Worm (Caenorhabditis elegans) whole organism, L2 larva: ENCODE data around the gene lido-17.

Experiments
- C34F6.9 ChIP-seq: fragments of 150-350 bp; optimal IDR thresholded peaks from 2 replicates; lab custom pipeline; 2014; ENCODE audit warnings: missing biosample characterization, missing genetic modification characterization
- R02D3.7 ChIP-seq: fragments of 150-350 bp; optimal IDR thresholded peaks from 2 replicates; lab custom pipeline; 2014; ENCODE audit warnings: missing biosample characterization, missing genetic modification characterization
- Y55F3AM.14 ChIP-seq: fragments of 200-800 bp; sonication (Bioruptor generic); optimal IDR thresholded peaks from 2 replicates; lab custom pipeline; 2018; ENCODE audit warnings: mild to moderate bottlenecking, missing genetic modification characterization, missing compliant biosample characterization
- aly-2 ChIP-seq: fragments of 150-350 bp; optimal IDR thresholded peaks from 2 replicates; lab custom pipeline; 2014; ENCODE audit warnings: missing biosample characterization, missing genetic modification characterization
- ama-1 ChIP-seq: fragments of 150-350 bp; optimal IDR thresholded peaks from 2 replicates; lab custom pipeline; 2018; ENCODE audit warnings: inconsistent platforms
- blmp-1 ChIP-seq: sonication (generic microtip); optimal IDR thresholded peaks from 2 replicates; lab custom pipeline; 2017; ENCODE audit warnings: missing genetic modification characterization, mild to moderate bottlenecking, missing compliant biosample characterization, antibody characterized with exemption, moderate library complexity; ENCODE audit not compliant: insufficient read depth
- ceh-16 ChIP-seq: fragments of 150-350 bp; optimal IDR thresholded peaks from 2 replicates; lab custom pipeline; 2014; ENCODE audit warnings: missing biosample characterization, missing genetic modification characterization
- ceh-82 ChIP-seq: fragments of 150-350 bp; optimal IDR thresholded peaks from 2 replicates; lab custom pipeline; 2014; ENCODE audit warnings: missing biosample characterization, missing genetic modification characterization
- crh-2 ChIP-seq: sonication (generic microtip); optimal IDR thresholded peaks from 2 replicates; lab custom pipeline; 2017; ENCODE audit warnings: missing biosample characterization, missing genetic modification characterization
- dmd-4 ChIP-seq: sonication (generic microtip); optimal IDR thresholded peaks from 2 replicates; lab custom pipeline; 2017; ENCODE audit warnings: missing biosample characterization, missing genetic modification characterization
- elt-1 ChIP-seq: fragments of 150-350 bp; optimal IDR thresholded peaks from 2 replicates; lab custom pipeline; 2014; ENCODE audit warnings: missing biosample characterization, missing genetic modification characterization
- elt-3 ChIP-seq: sonication (generic microtip); optimal IDR thresholded peaks from 2 replicates; lab custom pipeline; 2017; ENCODE audit warnings: missing biosample characterization, missing genetic modification characterization
- fos-1 ChIP-seq: fragments of 150-350 bp; optimal IDR thresholded peaks from 2 replicates; lab custom pipeline; 2014; ENCODE audit warnings: missing biosample characterization, missing genetic modification characterization
- gmeb-1 ChIP-seq: fragments of 150-350 bp; optimal IDR thresholded peaks from 2 replicates; lab custom pipeline; 2014; ENCODE audit warnings: missing biosample characterization, missing genetic modification characterization
- lin-11 ChIP-seq: fragments of 150-350 bp; sonication (generic microtip); optimal IDR thresholded peaks from 2 replicates; lab custom pipeline; 2014; ENCODE audit warnings: missing biosample characterization, missing genetic modification characterization, inconsistent platforms, mixed read lengths
- lsy-2 ChIP-seq, 2 experiments: fragments of 150-350 bp in 1 of 2; sonication (generic microtip) in 1 of 2; optimal IDR thresholded peaks; 2 replicates each; lab custom pipeline; 2014 to 2017; ENCODE audit warnings: missing biosample characterization in 2 of 2, missing genetic modification characterization in 2 of 2
- mab-5 ChIP-seq: fragments of 150-350 bp; optimal IDR thresholded peaks from 2 replicates; lab custom pipeline; 2014; ENCODE audit warnings: missing biosample characterization, missing genetic modification characterization
- mbf-1 ChIP-seq: sonication (generic microtip); optimal IDR thresholded peaks from 2 replicates; lab custom pipeline; 2017; ENCODE audit warnings: missing biosample characterization, missing genetic modification characterization
- mdl-1 ChIP-seq, 2 experiments: fragments of 150-350 bp in 1 of 2; sonication (generic microtip) in 1 of 2; optimal IDR thresholded peaks; 2 replicates each; lab custom pipeline; 2017; ENCODE audit warnings: missing biosample characterization in 2 of 2, missing genetic modification characterization in 2 of 2
- nhr-10 ChIP-seq: sonication (generic microtip); optimal IDR thresholded peaks from 2 replicates; lab custom pipeline; 2017; ENCODE audit warnings: missing biosample characterization, missing genetic modification characterization
- nhr-11 ChIP-seq: fragments of 150-350 bp; optimal IDR thresholded peaks from 2 replicates; lab custom pipeline; 2014; ENCODE audit warnings: missing biosample characterization, missing genetic modification characterization
- nhr-12 ChIP-seq: fragments of 150-350 bp; optimal IDR thresholded peaks from 2 replicates; lab custom pipeline; 2014; ENCODE audit warnings: missing biosample characterization, missing genetic modification characterization
- nhr-21 ChIP-seq: fragments of 150-350 bp; optimal IDR thresholded peaks from 2 replicates; lab custom pipeline; 2014; ENCODE audit warnings: missing biosample characterization, missing genetic modification characterization
- nhr-23 ChIP-seq: fragments of 150-350 bp; optimal IDR thresholded peaks from 2 replicates; lab custom pipeline; 2014; ENCODE audit warnings: missing biosample characterization, missing genetic modification reagents, missing genetic modification characterization
- nhr-25 ChIP-seq: fragments of 150-350 bp; sonication (generic microtip); optimal IDR thresholded peaks from 3 replicates; lab custom pipeline; 2014; ENCODE audit warnings: missing biosample characterization, missing genetic modification characterization
- nhr-6 ChIP-seq: fragments of 150-350 bp; optimal IDR thresholded peaks from 2 replicates; lab custom pipeline; 2014; ENCODE audit warnings: missing biosample characterization, missing genetic modification characterization
- nhr-77 ChIP-seq: fragments of 150-350 bp; optimal IDR thresholded peaks from 2 replicates; lab custom pipeline; 2014; ENCODE audit warnings: missing biosample characterization, missing genetic modification characterization
- peb-1 ChIP-seq: fragments of 150-350 bp; optimal IDR thresholded peaks from 2 replicates; lab custom pipeline; 2014; ENCODE audit warnings: missing biosample characterization, missing genetic modification characterization
- sem-4 ChIP-seq: fragments of 150-350 bp; optimal IDR thresholded peaks from 2 replicates; lab custom pipeline; 2014; ENCODE audit warnings: missing biosample characterization, missing genetic modification reagents, missing genetic modification characterization
- skn-1 ChIP-seq: sonication (generic microtip); optimal IDR thresholded peaks from 2 replicates; lab custom pipeline; 2017; ENCODE audit warnings: missing biosample characterization, missing genetic modification characterization
- sma-3 ChIP-seq: sonication (generic microtip); optimal IDR thresholded peaks from 2 replicates; lab custom pipeline; 2016; ENCODE audit warnings: missing genetic modification reagents, missing genetic modification characterization, missing compliant biosample characterization
- sma-9 ChIP-seq, 2 experiments: fragments of 150-350 bp in 1 of 2; sonication (generic microtip) in 1 of 2; optimal IDR thresholded peaks; 2 replicates each; lab custom pipeline; 2014 to 2016; ENCODE audit warnings: missing genetic modification characterization in 2 of 2, mild to moderate bottlenecking in 1 of 2, missing biosample characterization in 1 of 2, missing compliant biosample characterization in 1 of 2, missing genetic modification reagents in 1 of 2, moderate library complexity in 1 of 2
- unc-39 ChIP-seq: fragments of 150-350 bp; optimal IDR thresholded peaks from 2 replicates; lab custom pipeline; 2014; ENCODE audit warnings: missing biosample characterization, missing genetic modification characterization
- unc-55 ChIP-seq: fragments of 150-350 bp; sonication (generic microtip); optimal IDR thresholded peaks from 3 replicates; lab custom pipeline; 2014; ENCODE audit warnings: missing biosample characterization, missing genetic modification reagents, missing genetic modification characterization
- unc-62 ChIP-seq: fragments of 150-350 bp; optimal IDR thresholded peaks from 2 replicates; lab custom pipeline; 2014; ENCODE audit warnings: missing biosample characterization, missing genetic modification reagents, missing genetic modification characterization
- ztf-1 ChIP-seq: fragments of 200-800 bp; sonication (Bioruptor generic); conservative IDR thresholded peaks from 2 replicates; pipeline ENCODE4 v1.3.6; 2022; ENCODE audit warnings: missing genetic modification characterization, missing compliant biosample characterization
- ztf-4 ChIP-seq: fragments of 150-350 bp; optimal IDR thresholded peaks from 2 replicates; lab custom pipeline; 2014; ENCODE audit warnings: missing biosample characterization, missing genetic modification characterization

The lido-17 gene

DNA sequence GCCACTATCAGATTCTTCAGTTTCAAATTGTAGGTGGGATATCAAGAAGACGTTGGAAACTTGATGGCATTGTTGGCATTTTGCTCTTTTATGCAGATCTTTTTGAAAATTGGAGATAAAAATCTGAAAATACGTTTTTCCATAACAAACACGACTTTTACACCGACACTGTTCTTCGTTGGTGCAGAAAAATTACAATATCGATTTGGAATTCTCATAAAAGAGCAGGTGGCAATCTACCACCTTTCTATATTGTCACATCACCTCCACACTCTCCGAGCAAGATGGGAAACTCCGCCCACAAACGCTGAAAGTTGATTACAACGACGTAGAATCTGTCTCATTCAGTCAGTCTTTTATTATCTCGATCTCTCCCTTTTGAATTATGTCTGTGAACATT is 14.8 kb upstream of the lido-17 start, which contains the start of gene arrd-2:
arrd-2 (plus strand) TSS at position 301 of the 400 bp plus-strand sequence.
- TF ChIP-seq aly-2 (tag; lab: Kevin White, UChicago), result no peak
- no peak for TF ChIP-seq sem-4 (tag; lab: Kevin White, UChicago)
- TF ChIP-seq dmd-4 (tag; lab: Kevin White, UChicago), result no peak
- no peak for TF ChIP-seq ztf-1 (GFP tag; lab: Robert Waterston, UW)
- no peak for TF ChIP-seq lsy-2 (tag; optimal IDR thresholded peaks at IDR 0.05; lab: Kevin White, UChicago)
- no peak for TF ChIP-seq nhr-6 (tag; lab: Kevin White, UChicago)
- TF ChIP-seq skn-1 (tag; lab: Kevin White, UChicago), result no peak
- TF ChIP-seq peb-1, result no peak
- no peak for TF ChIP-seq unc-39 (tag; lab: Kevin White, UChicago)
- no peak for TF ChIP-seq Y55F3AM.14 (GFP tag; lab: Kevin White, UChicago)

ce11 chrII:9407020-9407419 is 14.4 kb upstream of the lido-17 start, which contains the start of gene mpz-6:
TSS of gene mpz-6 (minus strand) at chrII:9407120.
- no peak for TF ChIP-seq aly-2 (tag; lab: Kevin White, UChicago)
- no peak for TF ChIP-seq mab-5
- no peak for TF ChIP-seq nhr-12 (tag; lab: Kevin White, UChicago)
- TF ChIP-seq ztf-4 (tag; lab: Kevin White, UChicago), result no peak
- no peak for TF ChIP-seq nhr-21 (tag; lab: Kevin White, UChicago)
- TF ChIP-seq dmd-4 (tag; lab: Kevin White, UChicago), result no peak
- no peak for TF ChIP-seq fos-1 (tag; lab: Kevin White, UChicago)
- no peak for TF ChIP-seq skn-1 (tag; lab: Kevin White, UChicago)
- TF ChIP-seq nhr-11 (tag; lab: Kevin White, UChicago), result no peak
- no peak for TF ChIP-seq mdl-1 (tag; optimal IDR thresholded peaks at IDR 0.05; lab: Kevin White, UChicago)
- no peak for TF ChIP-seq elt-1
- no peak for TF ChIP-seq peb-1
- TF ChIP-seq R02D3.7, result no peak
- no peak for TF ChIP-seq blmp-1 (tag; lab: Kevin White, UChicago)

ce11 chrII:9403846-9404245 is 11.2 kb upstream of the lido-17 start, which contains the start of gene Y51B9A.5:
TSS of gene Y51B9A.5 (plus strand) at chrII:9404146.
- TF ChIP-seq dmd-4 (tag; lab: Kevin White, UChicago) (no peak), ceh-82 (tag; lab: Kevin White, UChicago) (no peak), ama-1 (no peak), crh-2 (no peak), elt-3 (tag; lab: Kevin White, UChicago) (no peak), sma-3 (GFP tag; lab: Kevin White, UChicago) (no peak), C34F6.9 (tag; lab: Kevin White, UChicago) (no peak), nhr-11 (tag; lab: Kevin White, UChicago) (no peak), nhr-23 (tag; lab: Kevin White, UChicago) (no peak), nhr-10 (tag; lab: Kevin White, UChicago) (no peak), peb-1 (no peak), nhr-25 (tag; lab: Kevin White, UChicago) (no peak), R02D3.7 (no peak), lin-11 (no peak), lsy-2 (tag; optimal IDR thresholded peaks at IDR 0.05; lab: Kevin White, UChicago) (no peak), gmeb-1 (tag; lab: Kevin White, UChicago) (no peak), mdl-1 (tag; optimal IDR thresholded peaks at IDR 0.05; lab: Kevin White, UChicago) (no peak)
- TF ChIP-seq, all 48 proteins: peak for 0

- TF ChIP-seq mab-5 (no peak), nhr-77 (tag; lab: Kevin White, UChicago) (no peak)
- TF ChIP-seq, all 48 proteins: peak for 0
Observed at ce11 chrII:9403087-9403486, 10.5 kb upstream of the lido-17 start, which contains the start of gene Y51B9A.6. TSS of gene Y51B9A.6 (minus strand) at chrII:9403187.

DNA sequence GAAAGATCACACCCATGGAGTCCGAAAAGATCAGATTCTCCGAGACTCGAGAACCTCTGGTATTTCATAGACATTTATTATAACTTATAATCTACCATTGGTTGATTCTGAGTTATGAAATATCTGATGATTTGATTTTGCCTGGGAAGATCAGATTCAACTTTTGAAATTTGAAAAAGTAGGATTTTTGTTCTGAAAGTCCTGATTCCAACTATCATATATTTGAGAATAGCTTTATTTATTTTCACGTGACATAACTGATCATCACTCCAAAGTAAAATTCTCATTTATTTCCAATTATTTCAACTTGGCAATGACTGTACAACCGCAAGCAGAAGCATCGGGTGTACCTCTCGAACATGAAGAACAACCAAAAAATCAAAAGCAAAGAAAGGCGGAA is 7.1 kb upstream of the lido-17 start, which contains the start of gene Y51B9A.7:
Y51B9A.7 (plus strand) TSS at position 301 of the 400 bp plus-strand sequence.
- TF ChIP-seq nhr-25 (tag; lab: Kevin White, UChicago) (no peak), crh-2 (no peak)
- TF ChIP-seq, all 48 proteins: peak for 0

DNA sequence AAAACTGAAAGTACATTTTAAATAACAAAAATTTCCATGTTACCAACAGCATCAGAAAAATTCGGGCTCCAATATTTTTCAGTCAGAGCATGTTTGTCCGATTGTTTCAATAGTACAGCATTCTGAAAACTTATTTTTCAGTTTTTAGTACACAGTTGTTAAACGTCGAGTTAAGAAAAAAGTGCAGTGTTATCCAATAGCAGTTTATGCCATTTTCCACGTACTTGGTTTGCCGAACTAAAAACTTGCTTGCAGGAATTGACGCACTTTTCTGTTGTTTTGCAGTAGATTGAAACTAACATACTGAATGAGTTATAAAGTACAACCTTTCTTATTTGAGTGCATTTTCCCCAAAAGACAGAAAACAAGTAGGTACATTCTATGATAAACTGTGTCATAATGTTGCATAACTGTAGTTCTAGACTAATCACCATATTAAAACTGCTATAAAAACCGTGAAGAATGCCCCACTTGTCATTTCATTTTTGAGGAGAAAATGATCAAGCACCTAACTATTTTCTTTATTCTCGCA is 5.8 kb upstream of the lido-17 start, which contains the start of the genes Y51B9A.14 and Y51B9A.8:
Y51B9A.14 (minus strand) TSS at position 101 of the 532 bp plus-strand sequence.
Y51B9A.8 (plus strand) TSS at position 482 of the 532 bp plus-strand sequence.
- TF ChIP-seq ceh-82 (tag; lab: Kevin White, UChicago), result no peak
- TF ChIP-seq nhr-25 (tag; lab: Kevin White, UChicago), result no peak
- no peak for TF ChIP-seq mbf-1 (tag; lab: Kevin White, UChicago)
- TF ChIP-seq mab-5, result no peak
- TF ChIP-seq sma-3 (GFP tag; lab: Kevin White, UChicago), result no peak
- TF ChIP-seq unc-55 (GFP tag; lab: Kevin White, UChicago), result no peak
- no peak for TF ChIP-seq unc-62
- no peak for TF ChIP-seq fos-1 (tag; lab: Kevin White, UChicago)
- TF ChIP-seq gmeb-1 (tag; lab: Kevin White, UChicago), result no peak
- no peak for TF ChIP-seq ceh-16 (tag; lab: Kevin White, UChicago)
- TF ChIP-seq nhr-10 (tag; lab: Kevin White, UChicago), result no peak
- TF ChIP-seq R02D3.7, result no peak
- no peak for TF ChIP-seq sma-9 (GFP tag; optimal IDR thresholded peaks at IDR 0.05; lab: Kevin White, UChicago)
- TF ChIP-seq sma-9 (tag; optimal IDR thresholded peaks at IDR 0.05; lab: Kevin White, UChicago), result no peak
- no peak for TF ChIP-seq ama-1
- no peak for TF ChIP-seq dmd-4 (tag; lab: Kevin White, UChicago)
